Comparison of ENCODE assay signal across 5 worm cellular contexts in the genomic region with DNA sequence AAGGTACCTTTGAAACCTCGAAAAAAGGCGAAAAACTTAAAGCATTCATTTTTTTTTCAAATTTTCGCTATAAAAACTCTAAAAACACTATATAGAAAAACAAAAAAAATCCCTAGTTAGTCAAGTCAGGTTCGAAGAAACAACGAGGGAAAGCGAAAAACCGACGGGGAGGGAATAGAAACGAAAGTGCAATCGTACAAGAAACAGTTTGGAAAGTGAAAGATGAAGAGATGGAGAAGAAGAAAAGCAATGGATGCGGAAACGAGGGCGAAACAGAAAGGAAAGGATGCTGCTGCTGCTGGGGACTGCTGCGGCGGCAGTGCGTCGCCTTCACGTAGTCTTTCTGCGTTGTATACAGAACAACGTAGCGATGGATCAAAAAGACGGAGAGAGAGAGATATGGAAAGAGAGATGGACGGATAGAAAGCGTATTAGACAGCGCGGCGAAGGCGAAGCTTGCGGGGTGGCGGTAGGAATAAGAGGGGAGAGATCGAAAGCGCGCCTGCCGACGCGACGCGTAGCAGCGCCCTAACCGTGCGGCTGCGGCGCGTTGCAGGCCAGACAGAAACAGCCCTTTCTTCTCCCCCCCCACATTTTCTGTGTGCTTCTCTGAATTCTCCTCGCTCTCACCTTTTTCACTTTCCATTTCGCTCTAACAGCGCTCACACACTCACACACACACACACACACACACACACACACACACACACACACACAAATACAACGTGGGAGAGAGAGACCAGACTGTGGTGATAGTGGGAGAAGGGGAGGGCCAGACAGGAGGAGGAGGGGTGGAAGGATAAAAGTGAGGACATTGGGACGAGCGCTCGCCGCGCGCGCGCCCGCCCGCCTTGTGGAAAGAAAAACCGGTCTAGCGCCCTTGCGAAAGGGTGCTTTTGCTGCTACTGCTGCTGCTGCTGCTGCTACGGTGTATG.
TF ChIP-seq lines count a peak whose summit lies in the region.

No protein-coding gene starts in this region.

TF ChIP-seq in whole organism, L1 larva, 84 proteins besides CTCF, POLR2A, EP300 and RAD21 (continues in another document):
- peak; percentile 49; the same call in 1 of the 2 replicates for TF ChIP-seq ceh-88 (GFP tag; IDR thresholded peaks at IDR 0.05; lab: Robert Waterston, UW)
- TF ChIP-seq nhr-71 (tag; optimal IDR thresholded peaks at IDR 0.05; lab: Kevin White, UChicago): peak; percentile 93
- no peak for TF ChIP-seq mab-9 (GFP tag; IDR thresholded peaks at IDR 0.05; lab: Robert Waterston, UW)
- no peak for TF ChIP-seq ceh-8 (GFP tag; optimal IDR thresholded peaks at IDR 0.05; lab: Kevin White, UChicago)
- peak; percentile 68 for TF ChIP-seq nhr-90 (tag; optimal IDR thresholded peaks at IDR 0.05; lab: Kevin White, UChicago; ENCODE audit: poor library complexity)
- peak; percentile 65 to 76 for TF ChIP-seq lsy-2 (tag; optimal IDR thresholded peaks at IDR 0.05; lab: Kevin White, UChicago)
- TF ChIP-seq ama-1 (optimal IDR thresholded peaks at IDR 0.05; lab: Kevin White, UChicago): no peak
- TF ChIP-seq snu-23 (GFP tag; optimal IDR thresholded peaks at IDR 0.05; lab: Kevin White, UChicago): peak; percentile 76
- TF ChIP-seq nhr-11 (tag; optimal IDR thresholded peaks at IDR 0.05; lab: Kevin White, UChicago): peak; percentile 52
- TF ChIP-seq swsn-7 (tag; optimal IDR thresholded peaks at IDR 0.05; lab: Kevin White, UChicago): peak; percentile 81
- TF ChIP-seq hpl-2 (GFP tag; optimal IDR thresholded peaks at IDR 0.05; lab: Kevin White, UChicago): no peak
- TF ChIP-seq F16B12.6 (tag; optimal IDR thresholded peaks at IDR 0.05; lab: Kevin White, UChicago): no peak
- TF ChIP-seq lin-13 (GFP tag; optimal IDR thresholded peaks at IDR 0.05; lab: Kevin White, UChicago): peak; percentile 88
- TF ChIP-seq lir-3 (tag; optimal IDR thresholded peaks at IDR 0.05; lab: Kevin White, UChicago; ENCODE audit: poor library complexity): peak; percentile 61
- TF ChIP-seq fos-1 (tag; optimal IDR thresholded peaks at IDR 0.05; lab: Kevin White, UChicago): peak; percentile 44

TF ChIP-seq in whole organism, L3 larva, 47 proteins besides CTCF, POLR2A, EP300 and RAD21 (continues in another document):
- peak; percentile 67 for TF ChIP-seq ztf-4 (tag; optimal IDR thresholded peaks at IDR 0.05; lab: Kevin White, UChicago)
- TF ChIP-seq egl-27 (tag; optimal IDR thresholded peaks at IDR 0.05; lab: Kevin White, UChicago): peak; percentile 82
- TF ChIP-seq tbx-2 (tag; optimal IDR thresholded peaks at IDR 0.05; lab: Kevin White, UChicago): peak; percentile 82
- TF ChIP-seq unc-39 (tag; optimal IDR thresholded peaks at IDR 0.05; lab: Kevin White, UChicago): no peak
- TF ChIP-seq nhr-67 (tag; optimal IDR thresholded peaks at IDR 0.05; lab: Kevin White, UChicago): no peak
- no peak for TF ChIP-seq fkh-10 (GFP tag; optimal IDR thresholded peaks at IDR 0.05; lab: Kevin White, UChicago)
- TF ChIP-seq lsy-12 (tag; optimal IDR thresholded peaks at IDR 0.05; lab: Kevin White, UChicago): peak; percentile 70
- TF ChIP-seq ama-1 (optimal IDR thresholded peaks at IDR 0.05; lab: Kevin White, UChicago): peak; percentile 4
- no peak for TF ChIP-seq ceh-16 (tag; optimal IDR thresholded peaks at IDR 0.05; lab: Kevin White, UChicago)
- peak; percentile 29 for TF ChIP-seq unc-62 (GFP tag; optimal IDR thresholded peaks at IDR 0.05; lab: Kevin White, UChicago)
- TF ChIP-seq zag-1 (tag; optimal IDR thresholded peaks at IDR 0.05; lab: Kevin White, UChicago): no peak
- peak; percentile 73 for TF ChIP-seq skn-1 (tag; optimal IDR thresholded peaks at IDR 0.05; lab: Kevin White, UChicago)
- TF ChIP-seq pha-4 (tag; optimal IDR thresholded peaks at IDR 0.05; lab: Kevin White, UChicago): peak; percentile 90
- no peak for TF ChIP-seq nhr-28 (tag; optimal IDR thresholded peaks at IDR 0.05; lab: Kevin White, UChicago)
- TF ChIP-seq aly-2 (tag; optimal IDR thresholded peaks at IDR 0.05; lab: Kevin White, UChicago): no peak
- no peak for TF ChIP-seq lin-39 (tag; optimal IDR thresholded peaks at IDR 0.05; lab: Kevin White, UChicago)
- peak; percentile 90 for TF ChIP-seq jun-1 (tag; optimal IDR thresholded peaks at IDR 0.05; lab: Kevin White, UChicago)

TF ChIP-seq in whole organism, early embryonic, 17 proteins besides CTCF, POLR2A, EP300 and RAD21:
- TF ChIP-seq scrt-1 (GFP tag; IDR thresholded peaks at IDR 0.05; lab: Robert Waterston, UW) (no peak), tbx-37 (GFP tag; conservative IDR thresholded peaks at IDR 0.05; lab: Robert Waterston, UW) (no peak), aly-1 (tag; optimal IDR thresholded peaks at IDR 0.05; lab: Kevin White, UChicago) (peak; percentile 58), hnd-1 (tag; optimal IDR thresholded peaks at IDR 0.05; lab: Kevin White, UChicago) (no peak), ets-7 (tag; optimal IDR thresholded peaks at IDR 0.05; lab: Kevin White, UChicago) (no peak), tra-4 (tag; optimal IDR thresholded peaks at IDR 0.05; lab: Kevin White, UChicago) (no peak), B0310.2 (tag; optimal IDR thresholded peaks at IDR 0.05; lab: Kevin White, UChicago) (peak; percentile 72), pes-1 (GFP tag; IDR thresholded peaks at IDR 0.05; lab: Robert Waterston, UW) (no peak), ceh-36 (tag; optimal IDR thresholded peaks at IDR 0.05; lab: Kevin White, UChicago) (no peak), ama-1 (optimal IDR thresholded peaks at IDR 0.05; lab: Kevin White, UChicago) (no peak), tbx-11 (GFP tag; IDR thresholded peaks at IDR 0.05; lab: Robert Waterston, UW) (no peak), hmbx-1 (tag; optimal IDR thresholded peaks at IDR 0.05; lab: Kevin White, UChicago) (no peak), ceh-13 (GFP tag; optimal IDR thresholded peaks at IDR 0.05; lab: Kevin White, UChicago) (no peak), sea-1 (GFP tag; conservative IDR thresholded peaks at IDR 0.05; lab: Robert Waterston, UW) (no peak), F13C5.2 (tag; optimal IDR thresholded peaks at IDR 0.05; lab: Kevin White, UChicago) (peak; percentile 60), flt-1 (GFP tag; IDR thresholded peaks at IDR 0.05; lab: Robert Waterston, UW) (no peak), hmg-4 (GFP tag; optimal IDR thresholded peaks at IDR 0.05; lab: Kevin White, UChicago) (peak; percentile 80)

TF ChIP-seq in whole organism, midembryonic, 9 proteins besides CTCF, POLR2A, EP300 and RAD21:
- TF ChIP-seq ref-1 (GFP tag; conservative IDR thresholded peaks at IDR 0.05; lab: Robert Waterston, UW) (no peak), klf-2 (GFP tag; conservative IDR thresholded peaks at IDR 0.05; lab: Robert Waterston, UW) (0 out of 2 replicates have a peak, but pooled peaks have one; percentile 4), tab-1 (GFP tag; IDR thresholded peaks at IDR 0.05; lab: Robert Waterston, UW) (peak; percentile 43; the same call in 1 of the 2 replicates), flt-1 (GFP tag; IDR thresholded peaks at IDR 0.05; lab: Robert Waterston, UW) (peak; percentile 62), T22C8.4 (GFP tag; IDR thresholded peaks at IDR 0.05; lab: Robert Waterston, UW) (peak; percentile 6; the same call in 1 of the 2 replicates), cog-1 (tag; optimal IDR thresholded peaks at IDR 0.05; lab: Kevin White, UChicago) (peak; percentile 84), ztf-29 (GFP tag; IDR thresholded peaks at IDR 0.05; lab: Robert Waterston, UW) (peak; percentile 91), ztf-23 (GFP tag; IDR thresholded peaks at IDR 0.05; lab: Robert Waterston, UW) (peak; percentile 58; the same call in 1 of the 2 replicates), med-1 (GFP tag; optimal IDR thresholded peaks at IDR 0.05; lab: Kevin White, UChicago; ENCODE audit: insufficient read depth) (no peak)
TF ChIP-seq in whole organism, midembryonic: peak in this region for 7.

TF ChIP-seq in whole organism, young adult, 124 proteins besides CTCF, POLR2A, EP300 and RAD21 (continues in another document):
- TF ChIP-seq let-607 (tag; optimal IDR thresholded peaks at IDR 0.05; lab: Kevin White, UChicago): no peak
- TF ChIP-seq K11D2.4 (GFP tag; IDR thresholded peaks at IDR 0.05; lab: Robert Waterston, UW): no peak; the same call in 1 of the 2 replicates
- TF ChIP-seq snpc-3.4 (tag; optimal IDR thresholded peaks at IDR 0.05; lab: Kevin White, UChicago): no peak
- no peak for TF ChIP-seq mel-28 (tag; optimal IDR thresholded peaks at IDR 0.05; lab: Kevin White, UChicago; ENCODE audit: borderline replicate concordance)
- no peak for TF ChIP-seq Y67H2A.10 (GFP tag; conservative IDR thresholded peaks at IDR 0.05; lab: Robert Waterston, UW)
- no peak for TF ChIP-seq B0261.1 (tag; optimal IDR thresholded peaks at IDR 0.05; lab: Kevin White, UChicago)
- no peak for TF ChIP-seq ceh-91 (GFP tag; IDR thresholded peaks at IDR 0.05; lab: Robert Waterston, UW)
- TF ChIP-seq ztf-28 (GFP tag; IDR thresholded peaks at IDR 0.05; lab: Robert Waterston, UW): no peak
- TF ChIP-seq lin-54 (GFP tag; optimal IDR thresholded peaks at IDR 0.05; lab: Kevin White, UChicago): peak; percentile 38
- TF ChIP-seq hlh-26 (GFP tag; conservative IDR thresholded peaks at IDR 0.05; lab: Robert Waterston, UW): no peak
- no peak for TF ChIP-seq T26A5.8 (tag; optimal IDR thresholded peaks at IDR 0.05; lab: Kevin White, UChicago)
- TF ChIP-seq madf-8 (GFP tag; conservative IDR thresholded peaks at IDR 0.05; lab: Robert Waterston, UW): no peak
- 0 out of 2 replicates have a peak, but pooled peaks have one; percentile 25 for TF ChIP-seq egl-44 (GFP tag; IDR thresholded peaks at IDR 0.05; lab: Robert Waterston, UW)
- no peak for TF ChIP-seq unc-62 (GFP tag; optimal IDR thresholded peaks at IDR 0.05; lab: Kevin White, UChicago)
- TF ChIP-seq Y95B8A.8 (GFP tag; IDR thresholded peaks at IDR 0.05; lab: Robert Waterston, UW): no peak
- TF ChIP-seq madf-10 (tag; optimal IDR thresholded peaks at IDR 0.05; lab: Kevin White, UChicago): peak; percentile 39
- TF ChIP-seq Y56A3A.18 (GFP tag; IDR thresholded peaks at IDR 0.05; lab: Robert Waterston, UW): no peak
- no peak for TF ChIP-seq nhr-90 (tag; optimal IDR thresholded peaks at IDR 0.05; lab: Kevin White, UChicago)
- TF ChIP-seq nhr-80 (tag; optimal IDR thresholded peaks at IDR 0.05; lab: Kevin White, UChicago): peak; percentile 41
- TF ChIP-seq ZK185.1 (tag; optimal IDR thresholded peaks at IDR 0.05; lab: Kevin White, UChicago; ENCODE audit: poor library complexity, severe bottlenecking): peak; percentile 13
- no peak for TF ChIP-seq snpc-4 (GFP tag; optimal IDR thresholded peaks at IDR 0.05; lab: Kevin White, UChicago)
- TF ChIP-seq snpc-4 (tag; optimal IDR thresholded peaks at IDR 0.05; lab: Kevin White, UChicago): peak in 2 of 4 experiments; percentile 6 to 20
- TF ChIP-seq ztf-26 (tag; optimal IDR thresholded peaks at IDR 0.05; lab: Kevin White, UChicago): peak; percentile 83
- peak; percentile 21 for TF ChIP-seq gei-17 (GFP tag; optimal IDR thresholded peaks at IDR 0.05; lab: Kevin White, UChicago)
- TF ChIP-seq ceh-79 (tag; optimal IDR thresholded peaks at IDR 0.05; lab: Kevin White, UChicago): no peak
- no peak for TF ChIP-seq aptf-3 (GFP tag; IDR thresholded peaks at IDR 0.05; lab: Robert Waterston, UW)
- peak; percentile 41 for TF ChIP-seq atf-7 (tag; optimal IDR thresholded peaks at IDR 0.05; lab: Kevin White, UChicago)
- no peak for TF ChIP-seq hlh-12 (tag; optimal IDR thresholded peaks at IDR 0.05; lab: Kevin White, UChicago)
